Worm (Caenorhabditis elegans) whole organism, L2 larva: ENCODE results near the gene C27H6.8.

Source experiments
- ama-1 ChIP-seq: fragments of 150-350 bp; optimal IDR thresholded peaks from 2 replicates; lab custom pipeline; 2018; ENCODE audit warnings: inconsistent platforms
- nhr-10 ChIP-seq: sonication (generic microtip); optimal IDR thresholded peaks from 2 replicates; lab custom pipeline; 2017; ENCODE audit warnings: missing biosample characterization, missing genetic modification characterization

- no peak for TF ChIP-seq ama-1
- no peak for TF ChIP-seq nhr-10 (tag; lab: Kevin White, UChicago)
Measured at ce11 chrV:9965891-9966290, 21.7 kb downstream of the C27H6.8 start.
